Worm (Caenorhabditis elegans) whole organism, young adult: Measurements from ENCODE around the gene eri-3.

Source experiments
- B0336.3 ChIP-seq: fragments of 200-800 bp; sonication (Bioruptor generic); IDR thresholded peaks from 2 replicates; pipeline ENCODE4 v1.3.6; 2022; ENCODE audit warnings: missing genetic modification characterization, missing compliant biosample characterization
- F22D6.2 ChIP-seq: sonication (generic microtip); optimal IDR thresholded peaks from 2 replicates; lab custom pipeline; 2016; ENCODE audit warnings: mild to moderate bottlenecking, missing genetic modification characterization, missing compliant biosample characterization
- F39B2.1 ChIP-seq: fragments of 200-800 bp; sonication (Bioruptor generic); IDR thresholded peaks from 2 replicates; pipeline ENCODE4 v1.3.6; 2022; ENCODE audit warnings: missing genetic modification reagents, missing genetic modification characterization, missing compliant biosample characterization
- K11D2.4 ChIP-seq: fragments of 200-800 bp; sonication (Bioruptor generic); IDR thresholded peaks from 2 replicates; pipeline ENCODE4 v1.3.6; 2022; ENCODE audit warnings: missing genetic modification reagents, missing genetic modification characterization, missing compliant biosample characterization
- K12H6.12 ChIP-seq: fragments of 200-800 bp; sonication (Bioruptor generic); optimal IDR thresholded peaks from 2 replicates; lab custom pipeline; 2018; ENCODE audit warnings: mild to moderate bottlenecking, missing genetic modification characterization, missing compliant biosample characterization
- Y53G8AR.9 ChIP-seq: fragments of 200-800 bp; sonication (Bioruptor generic); conservative IDR thresholded peaks from 2 replicates; pipeline ENCODE4 v1.3.6; 2022; ENCODE audit warnings: missing genetic modification reagents, missing genetic modification characterization, missing compliant biosample characterization
- Y79H2A.3 ChIP-seq: fragments of 200-800 bp; sonication (Bioruptor generic); conservative IDR thresholded peaks from 2 replicates; pipeline ENCODE4 v1.3.6; 2022; ENCODE audit warnings: missing genetic modification reagents, missing genetic modification characterization, missing compliant biosample characterization
- ZK185.1 ChIP-seq: sonication (generic microtip); optimal IDR thresholded peaks from 2 replicates; lab custom pipeline; 2016; ENCODE audit warnings: mild to moderate bottlenecking, missing genetic modification characterization, missing compliant biosample characterization; ENCODE audit not compliant: poor library complexity, severe bottlenecking
- ama-1 ChIP-seq, 3 experiments: fragments of 150-350 bp in 1 of 3; sonication (generic microtip) in 2 of 3; optimal IDR thresholded peaks; 2 replicates each; lab custom pipeline; 2014 to 2018; ENCODE audit warnings: missing biosample characterization in 2 of 3, missing genetic modification characterization in 2 of 3, missing genetic modification reagents in 2 of 3
- aptf-3 ChIP-seq: fragments of 200-800 bp; sonication (Bioruptor generic); IDR thresholded peaks from 2 replicates; pipeline ENCODE4 v1.3.6; 2022; ENCODE audit warnings: missing genetic modification characterization, missing compliant biosample characterization
- athp-1 ChIP-seq: sonication (generic microtip); optimal IDR thresholded peaks from 2 replicates; lab custom pipeline; 2017; ENCODE audit warnings: mild to moderate bottlenecking, missing genetic modification characterization, missing compliant biosample characterization
- ceh-100 ChIP-seq: fragments of 200-800 bp; sonication (Bioruptor generic); IDR thresholded peaks from 2 replicates; pipeline ENCODE4 v1.3.6; 2022; ENCODE audit warnings: missing genetic modification reagents, missing genetic modification characterization, missing compliant biosample characterization
- ceh-27 ChIP-seq: fragments of 200-800 bp; sonication (Bioruptor generic); optimal IDR thresholded peaks from 2 replicates; lab custom pipeline; 2018; ENCODE audit warnings: mild to moderate bottlenecking, missing genetic modification characterization, moderate library complexity, missing compliant biosample characterization
- ceh-58 ChIP-seq: fragments of 200-800 bp; sonication (Bioruptor generic); IDR thresholded peaks from 2 replicates; pipeline ENCODE4 v1.3.6; 2022; ENCODE audit warnings: missing genetic modification characterization, missing compliant biosample characterization
- chd-7 ChIP-seq: sonication (generic microtip); optimal IDR thresholded peaks from 2 replicates; lab custom pipeline; 2016; ENCODE audit warnings: mild to moderate bottlenecking, missing genetic modification characterization, moderate library complexity, missing compliant biosample characterization
- dox-1 ChIP-seq: fragments of 200-800 bp; sonication (Bioruptor generic); IDR thresholded peaks from 2 replicates; pipeline ENCODE4 v1.3.6; 2022; ENCODE audit warnings: missing genetic modification reagents, missing genetic modification characterization, missing compliant biosample characterization
- dpff-1 ChIP-seq: sonication (generic microtip); optimal IDR thresholded peaks from 2 replicates; lab custom pipeline; 2017; ENCODE audit warnings: mild to moderate bottlenecking, missing genetic modification characterization, missing compliant biosample characterization
- ekl-4 ChIP-seq: fragments of 200-800 bp; sonication (Bioruptor generic); IDR thresholded peaks from 2 replicates; pipeline ENCODE4 v1.3.6; 2022; ENCODE audit warnings: missing genetic modification reagents, missing genetic modification characterization, missing compliant biosample characterization
- hlh-26 ChIP-seq: fragments of 200-800 bp; sonication (Bioruptor generic); conservative IDR thresholded peaks from 2 replicates; pipeline ENCODE4 v1.3.6; 2022; ENCODE audit warnings: missing genetic modification reagents, missing genetic modification characterization, missing compliant biosample characterization
- madf-8 ChIP-seq: fragments of 200-800 bp; sonication (Bioruptor generic); conservative IDR thresholded peaks from 2 replicates; pipeline ENCODE4 v1.3.6; 2022; ENCODE audit warnings: missing genetic modification reagents, missing genetic modification characterization, missing compliant biosample characterization
- mcd-1 ChIP-seq: fragments of 200-800 bp; sonication (Bioruptor generic); IDR thresholded peaks from 2 replicates; pipeline ENCODE4 v1.3.6; 2022; ENCODE audit warnings: missing genetic modification reagents, missing genetic modification characterization, missing compliant biosample characterization
- nfya-1 ChIP-seq: sonication (generic microtip); optimal IDR thresholded peaks from 2 replicates; lab custom pipeline; 2017; ENCODE audit warnings: antibody characterized with exemption, missing compliant biosample characterization, missing genetic modification characterization, borderline replicate concordance; ENCODE audit not compliant: insufficient read depth
- nhr-179 ChIP-seq: sonication (generic microtip); optimal IDR thresholded peaks from 2 replicates; lab custom pipeline; 2016; ENCODE audit warnings: mild to moderate bottlenecking, missing genetic modification characterization, missing compliant biosample characterization
- nhr-80 ChIP-seq: sonication (generic microtip); optimal IDR thresholded peaks from 2 replicates; lab custom pipeline; 2016; ENCODE audit warnings: missing genetic modification characterization, missing compliant biosample characterization
- rec-8 ChIP-seq, 2 experiments: sonication (generic microtip); optimal IDR thresholded peaks; 2 replicates each; lab custom pipeline; 2016; ENCODE audit warnings: mild to moderate bottlenecking in 2 of 2, missing genetic modification characterization in 2 of 2, missing genetic modification reagents in 2 of 2, missing genotype in 2 of 2, missing biosample characterization in 1 of 2, missing compliant biosample characterization in 1 of 2, moderate library complexity in 1 of 2
- repo-1 ChIP-seq: sonication (generic microtip); optimal IDR thresholded peaks from 2 replicates; lab custom pipeline; 2017; ENCODE audit warnings: mild to moderate bottlenecking, missing genetic modification characterization, missing compliant biosample characterization
- unc-130 ChIP-seq: sonication (generic microtip); optimal IDR thresholded peaks from 2 replicates; lab custom pipeline; 2016; ENCODE audit warnings: missing genetic modification reagents, missing genetic modification characterization, missing compliant biosample characterization
- zfh-2 ChIP-seq: fragments of 200-800 bp; sonication (Bioruptor generic); conservative IDR thresholded peaks from 2 replicates; pipeline ENCODE4 v1.3.6; 2022; ENCODE audit warnings: missing genetic modification reagents, missing genetic modification characterization, missing compliant biosample characterization
- ztf-25 ChIP-seq: fragments of 200-800 bp; sonication (Bioruptor generic); IDR thresholded peaks from 2 replicates; pipeline ENCODE4 v1.3.6; 2022; ENCODE audit warnings: missing genetic modification reagents, missing genetic modification characterization, missing compliant biosample characterization
- ztf-26 ChIP-seq: sonication (generic microtip); optimal IDR thresholded peaks from 2 replicates; lab custom pipeline; 2017; ENCODE audit warnings: missing genetic modification characterization, missing compliant biosample characterization
- ztf-3 ChIP-seq: fragments of 200-800 bp; sonication (Bioruptor generic); optimal IDR thresholded peaks from 2 replicates; lab custom pipeline; 2018; ENCODE audit warnings: mild to moderate bottlenecking, missing genetic modification characterization, missing compliant biosample characterization

Gene eri-3

ce11 chrII:1134314-1135108, 11.2 kb downstream of the eri-3 start (continued):
- TF ChIP-seq K11D2.4 (GFP tag; lab: Robert Waterston, UW), result peak; percentile 60
- peak; percentile 99 for TF ChIP-seq ceh-100 (GFP tag; lab: Robert Waterston, UW)

DNA sequence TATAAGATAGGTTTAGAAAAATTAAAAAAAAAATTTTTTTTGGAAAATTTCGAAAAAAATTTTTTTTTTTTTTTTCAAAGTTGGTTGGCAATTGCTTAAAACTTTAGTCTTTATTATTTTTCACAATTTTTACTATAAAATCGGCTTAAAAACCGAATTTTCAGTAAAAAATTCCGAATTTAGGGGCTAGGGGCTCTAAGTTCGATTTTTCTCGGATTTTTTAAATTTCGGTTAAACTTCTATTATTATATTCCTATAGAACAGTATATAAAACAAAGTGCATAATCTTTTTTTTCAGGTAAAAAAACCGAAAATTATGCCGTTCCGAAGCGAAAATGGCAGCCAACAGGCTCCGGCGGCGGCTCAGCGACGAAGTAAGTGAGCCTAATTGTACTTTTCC, 13.2 kb downstream of the eri-3 start, which contains the start of gene pod-2:
pod-2 (plus strand) TSS at position 301 of the 400 bp plus-strand sequence.
- TF ChIP-seq aptf-3 (GFP tag; lab: Robert Waterston, UW), result no peak
- no peak for TF ChIP-seq F22D6.2 (tag; lab: Kevin White, UChicago)
- TF ChIP-seq K12H6.12 (tag; lab: Kevin White, UChicago), result no peak

ce11 chrII:1138618-1139017, 15.3 kb downstream of the eri-3 start:
- no peak for TF ChIP-seq hlh-26 (GFP tag; lab: Robert Waterston, UW)
- no peak for TF ChIP-seq chd-7
- TF ChIP-seq nfya-1 (tag; lab: Kevin White, UChicago), result no peak
- no peak for TF ChIP-seq nhr-179 (tag; lab: Kevin White, UChicago)
- no peak for TF ChIP-seq ZK185.1 (tag; lab: Kevin White, UChicago)
- peak; percentile 55 for TF ChIP-seq nhr-80 (tag; lab: Kevin White, UChicago)
- TF ChIP-seq dox-1 (GFP tag; lab: Robert Waterston, UW), result peak; percentile 9; the same call in 1 of the 2 replicates
- TF ChIP-seq ceh-27 (GFP tag; lab: Kevin White, UChicago), result no peak
- no peak for TF ChIP-seq ceh-100 (GFP tag; lab: Robert Waterston, UW)
- no peak for TF ChIP-seq ztf-25 (GFP tag; lab: Robert Waterston, UW)
- TF ChIP-seq ztf-3 (GFP tag; lab: Kevin White, UChicago), result no peak
- no peak for TF ChIP-seq unc-130 (GFP tag; lab: Kevin White, UChicago)
- no peak for TF ChIP-seq ceh-58 (GFP tag; lab: Robert Waterston, UW)
- no peak for TF ChIP-seq K12H6.12 (tag; lab: Kevin White, UChicago)
- 0 out of 2 replicates have a peak, but pooled peaks have one; percentile 12 for TF ChIP-seq mcd-1 (GFP tag; lab: Robert Waterston, UW)

DNA sequence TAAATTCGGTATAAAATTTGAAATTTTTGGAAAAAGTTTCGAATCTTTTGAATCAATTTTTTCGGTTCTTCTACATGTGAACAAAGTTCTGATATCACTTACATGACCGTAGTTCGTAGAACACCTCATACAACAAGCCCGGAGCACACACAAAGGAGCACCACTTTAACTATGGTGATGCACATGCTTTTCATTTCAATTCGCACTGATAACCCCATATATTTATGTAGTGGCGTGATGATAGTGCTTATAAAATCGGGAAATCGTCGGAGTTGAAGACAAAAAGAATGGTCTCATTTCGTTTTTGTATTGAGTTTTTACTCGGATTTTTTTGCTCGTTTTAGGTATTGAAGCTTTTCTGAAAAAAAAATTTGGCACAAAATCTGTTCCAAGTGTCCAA, 17.4 kb downstream of the eri-3 start, which contains the start of gene W09B6.4:
W09B6.4 (minus strand) TSS at position 151 of the 400 bp plus-strand sequence.
- TF ChIP-seq repo-1 (tag; lab: Kevin White, UChicago), result no peak
- peak; percentile 58 for TF ChIP-seq nhr-80 (tag; lab: Kevin White, UChicago)
- no peak for TF ChIP-seq madf-8 (GFP tag; lab: Robert Waterston, UW)
- no peak for TF ChIP-seq athp-1 (tag; lab: Kevin White, UChicago)
- TF ChIP-seq Y79H2A.3 (GFP tag; lab: Robert Waterston, UW), result no peak
- no peak for TF ChIP-seq F39B2.1 (GFP tag; lab: Robert Waterston, UW)
- TF ChIP-seq dpff-1 (tag; lab: Kevin White, UChicago), result no peak

- peak; percentile 20 for TF ChIP-seq ztf-26
- TF ChIP-seq ekl-4 (GFP tag; lab: Robert Waterston, UW), result no peak
- TF ChIP-seq Y53G8AR.9 (GFP tag; lab: Robert Waterston, UW), result 0 out of 2 replicates have a peak, but pooled peaks have one; percentile 37
- TF ChIP-seq ama-1 (optimal IDR thresholded peaks at IDR 0.05; lab: Kevin White, UChicago), result no peak
- no peak for TF ChIP-seq ama-1 (GFP tag; optimal IDR thresholded peaks at IDR 0.05; lab: Kevin White, UChicago)
- 0 out of 2 replicates have a peak, but pooled peaks have one; percentile 5 for TF ChIP-seq mcd-1 (GFP tag; lab: Robert Waterston, UW)
- peak; percentile 85 for TF ChIP-seq zfh-2 (GFP tag; lab: Robert Waterston, UW)
- TF ChIP-seq B0336.3 (GFP tag; lab: Robert Waterston, UW), result peak; percentile 32; the same call in 1 of the 2 replicates
- TF ChIP-seq rec-8 (tag; optimal IDR thresholded peaks at IDR 0.05; lab: Kevin White, UChicago), result no peak
Measured at ce11 chrII:1141720-1142574, 18.6 kb downstream of the eri-3 start.
